Fruit fly (Drosophila melanogaster): ENCODE data around the gene Zmynd8.

dm6 chr3R:31719497-31719896 is 50.2 kb downstream of the Zmynd8 start:
- TF ChIP-seq h (optimal IDR thresholded peaks at IDR 0.05) (no peak), ttk (optimal IDR thresholded peaks at IDR 0.05) (no peak), psq (optimal IDR thresholded peaks at IDR 0.05) (no peak), Sin3A (optimal IDR thresholded peaks at IDR 0.05) (no peak)
